Worm (Caenorhabditis elegans): ENCODE measurements around the gene B0457.4.

ce11 chrII:8895398-8895797 is 16.4 kb downstream of the B0457.4 start:
- no peak for TF ChIP-seq ama-1 (optimal IDR thresholded peaks at IDR 0.05)
- no peak for TF ChIP-seq ceh-24 (tag; optimal IDR thresholded peaks at IDR 0.05)
- no peak for TF ChIP-seq pqm-1 (tag; optimal IDR thresholded peaks at IDR 0.05)
- no peak for TF ChIP-seq madf-2 (tag; optimal IDR thresholded peaks at IDR 0.05)
- TF ChIP-seq ceh-45 (GFP tag; IDR thresholded peaks at IDR 0.05) = no peak

All from whole organism, late embryonic.